Fruit fly (Drosophila melanogaster) whole organism, embryonic: ENCODE data around the gene armi.

Source experiments
- B-H2 ChIP-seq: fragments of 200-800 bp; sonication (Bioruptor generic); optimal IDR thresholded peaks from 2 replicates; lab custom pipeline; 2018; ENCODE audit warnings: missing biosample characterization, mild to moderate bottlenecking, missing genetic modification characterization
- CG10147 ChIP-seq: fragments of 200-800 bp; sonication (Bioruptor generic); optimal IDR thresholded peaks from 2 replicates; lab custom pipeline; 2019; ENCODE audit warnings: missing biosample characterization, mild to moderate bottlenecking, missing genetic modification characterization, moderate library complexity
- CG11398 ChIP-seq: fragments of 200-800 bp; sonication (Bioruptor generic); optimal IDR thresholded peaks from 2 replicates; lab custom pipeline; 2016; ENCODE audit warnings: missing biosample characterization, missing genetic modification characterization
- CG12236 ChIP-seq: fragments of 200-800 bp; sonication (Bioruptor generic); optimal IDR thresholded peaks from 2 replicates; lab custom pipeline; 2016; ENCODE audit warnings: missing biosample characterization, missing genetic modification characterization
- CG14965 ChIP-seq: fragments of 200-800 bp; sonication (Bioruptor generic); optimal IDR thresholded peaks from 2 replicates; lab custom pipeline; 2016; ENCODE audit warnings: missing biosample characterization, missing genetic modification characterization, borderline replicate concordance
- CG1602 ChIP-seq: fragments of 200-800 bp; sonication (Bioruptor generic); optimal IDR thresholded peaks from 3 replicates; lab custom pipeline; 2016; ENCODE audit warnings: missing biosample characterization, missing genetic modification characterization
- CG1603 ChIP-seq: fragments of 200-800 bp; sonication (Bioruptor generic); optimal IDR thresholded peaks from 2 replicates; lab custom pipeline; 2019; ENCODE audit warnings: missing biosample characterization, mild to moderate bottlenecking, missing genetic modification characterization, moderate library complexity
- CG16779 ChIP-seq: fragments of 200-800 bp; sonication (Bioruptor generic); IDR thresholded peaks from 2 replicates; pipeline ENCODE4 v1.3.6; 2022; ENCODE audit warnings: missing biosample characterization, missing genetic modification characterization
- CG17328 ChIP-seq: fragments of 200-800 bp; sonication (Bioruptor generic); IDR thresholded peaks from 2 replicates; pipeline ENCODE4 v1.3.6; 2022; ENCODE audit warnings: missing biosample characterization, missing genetic modification characterization
- CG17361 ChIP-seq: fragments of 200-800 bp; sonication (Bioruptor generic); IDR thresholded peaks from 3 replicates; pipeline ENCODE4 v1.3.6; 2022; ENCODE audit warnings: missing biosample characterization, missing genetic modification characterization
- CG17385 ChIP-seq: fragments of 200-800 bp; sonication (Bioruptor generic); optimal IDR thresholded peaks from 3 replicates; lab custom pipeline; 2018; ENCODE audit warnings: missing biosample characterization, mild to moderate bottlenecking, missing genetic modification characterization
- CG34422 ChIP-seq: fragments of 200-800 bp; sonication (Bioruptor generic); IDR thresholded peaks from 3 replicates; pipeline ENCODE4 v1.3.6; 2022; ENCODE audit warnings: missing biosample characterization, missing genetic modification characterization
- CG4282 ChIP-seq: fragments of 200-800 bp; sonication (Bioruptor generic); optimal IDR thresholded peaks from 2 replicates; lab custom pipeline; 2016; ENCODE audit warnings: missing biosample characterization, missing genetic modification characterization
- CG4854 ChIP-seq: fragments of 200-800 bp; sonication (Bioruptor generic); optimal IDR thresholded peaks from 2 replicates; lab custom pipeline; 2016; ENCODE audit warnings: missing biosample characterization, missing genetic modification characterization, inconsistent platforms
- CG5245 ChIP-seq: fragments of 200-800 bp; sonication (Bioruptor generic); optimal IDR thresholded peaks from 3 replicates; lab custom pipeline; 2016; ENCODE audit warnings: missing biosample characterization, missing genetic modification characterization
- CG7271 ChIP-seq: fragments of 200-800 bp; sonication (Bioruptor generic); optimal IDR thresholded peaks from 2 replicates; lab custom pipeline; 2018; ENCODE audit warnings: missing biosample characterization, mild to moderate bottlenecking, missing genetic modification characterization, moderate library complexity
- CG7963 ChIP-seq: fragments of 200-800 bp; sonication (Bioruptor generic); IDR thresholded peaks from 3 replicates; pipeline ENCODE4 v1.3.6; 2022; ENCODE audit warnings: missing biosample characterization, missing genetic modification characterization; ENCODE audit not compliant: partially characterized antibody
- CG8089 ChIP-seq: fragments of 200-800 bp; sonication (Bioruptor generic); optimal IDR thresholded peaks from 3 replicates; lab custom pipeline; 2016; ENCODE audit warnings: missing biosample characterization, missing genetic modification characterization
- CG8924 ChIP-seq: fragments of 200-800 bp; optimal IDR thresholded peaks from 3 replicates; lab custom pipeline; 2019; ENCODE audit warnings: missing biosample characterization, mild to moderate bottlenecking, missing genetic modification characterization, moderate library complexity
- Camta ChIP-seq: fragments of 200-800 bp; sonication (Bioruptor generic); optimal IDR thresholded peaks from 2 replicates; lab custom pipeline; 2016; ENCODE audit warnings: missing biosample characterization, missing genetic modification characterization
- HLH4C ChIP-seq: fragments of 200-800 bp; sonication (Bioruptor generic); IDR thresholded peaks from 3 replicates; pipeline ENCODE4 v1.3.6; 2022; ENCODE audit warnings: missing biosample characterization, missing genetic modification characterization; ENCODE audit not compliant: partially characterized antibody
- HmgD ChIP-seq: fragments of 200-800 bp; sonication (Bioruptor generic); optimal IDR thresholded peaks from 3 replicates; lab custom pipeline; 2016; ENCODE audit warnings: missing biosample characterization, missing genetic modification characterization
- Jarid2 ChIP-seq: fragments of 200-800 bp; sonication (Bioruptor generic); optimal IDR thresholded peaks from 3 replicates; lab custom pipeline; 2017; ENCODE audit warnings: mild to moderate bottlenecking, missing biosample characterization, missing genetic modification reagents, missing genetic modification characterization
- MESR4 ChIP-seq: fragments of 200-800 bp; sonication (Bioruptor generic); optimal IDR thresholded peaks from 2 replicates; lab custom pipeline; 2018; ENCODE audit warnings: missing biosample characterization, mild to moderate bottlenecking, missing genetic modification characterization, moderate library complexity
- Rx ChIP-seq: fragments of 200-800 bp; sonication (Bioruptor generic); IDR thresholded peaks from 2 replicates; pipeline ENCODE4 v1.3.6; 2022; ENCODE audit warnings: missing biosample characterization, missing genetic modification characterization
- Tbp ChIP-seq: fragments of >200 bp; optimal IDR thresholded peaks from 2 replicates; lab custom pipeline; 2018; ENCODE audit warnings: missing biosample characterization, missing genetic modification characterization
- ac ChIP-seq: fragments of 200-800 bp; sonication (Bioruptor generic); optimal IDR thresholded peaks from 3 replicates; lab custom pipeline; 2017; ENCODE audit warnings: missing biosample characterization, mild to moderate bottlenecking, missing genetic modification characterization
- ash1 ChIP-seq: fragments of 200-800 bp; sonication (Bioruptor generic); optimal IDR thresholded peaks from 2 replicates; lab custom pipeline; 2018; ENCODE audit warnings: missing biosample characterization, mild to moderate bottlenecking, missing genetic modification characterization
- cad ChIP-seq: fragments of >200 bp; optimal IDR thresholded peaks from 2 replicates; lab custom pipeline; 2017; ENCODE audit warnings: missing biosample characterization, missing genetic modification characterization
- cas ChIP-seq: fragments of 200-800 bp; sonication (Bioruptor generic); IDR thresholded peaks from 2 replicates; pipeline ENCODE4 v1.3.6; 2022; ENCODE audit warnings: missing biosample characterization, missing genetic modification characterization
- cg ChIP-seq: fragments of 200-800 bp; sonication (Bioruptor generic); optimal IDR thresholded peaks from 3 replicates; lab custom pipeline; 2019; ENCODE audit warnings: missing biosample characterization, mild to moderate bottlenecking, missing genetic modification characterization, moderate library complexity
- crc ChIP-seq: fragments of 200-800 bp; sonication (Bioruptor generic); optimal IDR thresholded peaks from 2 replicates; lab custom pipeline; 2016; ENCODE audit warnings: missing biosample characterization, missing genetic modification characterization
- croc ChIP-seq: fragments of 200-800 bp; sonication (Bioruptor generic); conservative IDR thresholded peaks from 3 replicates; pipeline ENCODE4 v1.3.6; 2022; ENCODE audit warnings: missing biosample characterization, missing genetic modification characterization
- ems ChIP-seq: fragments of 200-800 bp; sonication (Bioruptor generic); optimal IDR thresholded peaks from 3 replicates; lab custom pipeline; 2016; ENCODE audit warnings: missing biosample characterization, missing genetic modification characterization
- exex ChIP-seq: fragments of 200-800 bp; sonication (Bioruptor generic); optimal IDR thresholded peaks from 4 replicates; lab custom pipeline; 2018; ENCODE audit warnings: missing biosample characterization, mild to moderate bottlenecking, missing genetic modification characterization, moderate library complexity
- fd96Cb ChIP-seq: fragments of 200-800 bp; sonication (Bioruptor generic); optimal IDR thresholded peaks from 2 replicates; lab custom pipeline; 2018; ENCODE audit warnings: missing biosample characterization, mild to moderate bottlenecking, missing genetic modification characterization, moderate library complexity
- kah ChIP-seq: fragments of 200-800 bp; sonication (Bioruptor generic); optimal IDR thresholded peaks from 2 replicates; lab custom pipeline; 2018; ENCODE audit warnings: missing biosample characterization, mild to moderate bottlenecking, missing genetic modification characterization
- lmd ChIP-seq: fragments of 200-800 bp; sonication (Bioruptor generic); IDR thresholded peaks from 2 replicates; pipeline ENCODE4 v1.3.6; 2022; ENCODE audit warnings: missing biosample characterization, missing genetic modification characterization
- nmo ChIP-seq: fragments of 200-800 bp; sonication (Bioruptor generic); optimal IDR thresholded peaks from 2 replicates; lab custom pipeline; 2018; ENCODE audit warnings: missing biosample characterization, mild to moderate bottlenecking, missing genetic modification characterization, moderate library complexity
- pho ChIP-seq: fragments of 200-800 bp; sonication (Bioruptor generic); optimal IDR thresholded peaks from 2 replicates; lab custom pipeline; 2016; ENCODE audit warnings: missing biosample characterization, missing genetic modification characterization
- sc ChIP-seq, 3 experiments: fragments of >200 bp in 2 of 3; fragments of 200-800 bp in 1 of 3; sonication (Bioruptor generic) in 1 of 3; optimal IDR thresholded peaks; 2 replicates in 2 of 3; 3 replicates in 1 of 3; lab custom pipeline; 2017; ENCODE audit warnings: mild to moderate bottlenecking in 1 of 3, missing biosample characterization in 1 of 3, missing genetic modification characterization in 1 of 3, missing genetic modification reagents in 1 of 3
- sr ChIP-seq: fragments of 200-800 bp; sonication (Bioruptor generic); IDR thresholded peaks from 3 replicates; pipeline ENCODE4 v1.3.6; 2022; ENCODE audit warnings: missing biosample characterization, missing genetic modification characterization
- stwl ChIP-seq: fragments of 200-800 bp; sonication (Bioruptor generic); optimal IDR thresholded peaks from 3 replicates; lab custom pipeline; 2018; ENCODE audit warnings: missing biosample characterization, mild to moderate bottlenecking, missing genetic modification characterization, moderate library complexity
- tll ChIP-seq, 2 experiments: fragments of 200-800 bp in 1 of 2; fragments of >200 bp in 1 of 2; sonication (Bioruptor generic) in 1 of 2; optimal IDR thresholded peaks; 2 replicates each; lab custom pipeline; 2017 to 2019; ENCODE audit warnings: missing biosample characterization in 2 of 2, missing genetic modification characterization in 2 of 2, mild to moderate bottlenecking in 1 of 2, moderate library complexity in 1 of 2
- tna ChIP-seq: fragments of 200-800 bp; sonication (Bioruptor generic); IDR thresholded peaks from 2 replicates; pipeline ENCODE4 v1.3.6; 2022; ENCODE audit warnings: missing biosample characterization, missing genetic modification characterization; ENCODE audit not compliant: partially characterized antibody
- unpg ChIP-seq: fragments of 200-800 bp; sonication (Bioruptor generic); optimal IDR thresholded peaks from 3 replicates; lab custom pipeline; 2018; ENCODE audit warnings: missing biosample characterization, mild to moderate bottlenecking, missing genetic modification characterization, moderate library complexity
- wdn ChIP-seq: fragments of 200-800 bp; sonication (Bioruptor generic); IDR thresholded peaks from 2 replicates; pipeline ENCODE4 v1.3.6; 2022; ENCODE audit warnings: missing biosample characterization, missing genetic modification characterization
- wor ChIP-seq: fragments of 200-800 bp; sonication (Bioruptor generic); IDR thresholded peaks from 2 replicates; pipeline ENCODE4 v1.3.6; 2022; ENCODE audit warnings: missing biosample characterization, missing genetic modification characterization
- zfh1 ChIP-seq: fragments of 200-800 bp; sonication (Bioruptor generic); IDR thresholded peaks from 3 replicates; pipeline ENCODE4 v1.3.6; 2022; ENCODE audit warnings: missing biosample characterization, missing genetic modification characterization

armi gene

DNA sequence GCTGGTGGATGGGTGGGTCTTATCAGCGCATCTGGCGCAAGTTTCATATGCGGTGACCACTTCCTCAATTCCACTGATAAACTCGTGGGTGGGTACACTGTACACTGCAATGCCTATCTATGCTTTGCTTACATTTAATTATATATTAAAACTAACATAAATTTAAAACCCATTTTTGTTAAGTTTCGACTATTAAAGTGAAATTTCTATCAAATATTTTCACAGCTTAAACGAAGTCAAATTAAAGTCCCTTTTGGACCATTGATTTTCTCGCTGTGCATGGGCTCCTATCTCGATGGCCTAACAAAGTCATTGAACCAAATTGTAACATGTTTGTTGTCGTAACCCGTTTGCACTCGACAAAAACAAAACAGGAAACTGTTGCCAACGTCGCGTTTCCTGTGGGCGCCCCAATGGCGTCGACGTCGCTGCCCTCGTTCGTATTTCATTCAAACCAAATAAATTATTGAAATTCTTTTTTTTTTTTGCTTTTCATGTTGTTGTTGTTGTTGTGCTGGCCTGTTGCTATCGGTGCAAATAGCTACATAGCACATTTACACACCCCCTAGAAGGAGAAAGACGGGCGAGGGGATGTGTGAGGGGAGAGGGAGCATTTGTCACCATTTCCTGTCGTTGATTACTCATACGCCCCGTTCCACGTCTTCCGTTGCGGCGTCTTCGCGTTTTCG lies 28.3 kb upstream of the armi start (continued):
- TF ChIP-seq CG8089 (peak; percentile 36), Tbp (GFP tag; lab: Kevin White, UChicago) (no peak), ac (no peak), lmd (GFP tag; lab: Robert Waterston, UW) (peak; percentile 89), B-H2 (peak; percentile 44), sr (peak; percentile 65; the same call in 2 of the 3 replicates), CG4282 (GFP tag; lab: Kevin White, UChicago) (no peak), Rx (GFP tag; lab: Robert Waterston, UW) (peak; percentile 78), exex (tag; lab: Kevin White, UChicago) (peak; percentile 38), CG4854 (GFP tag; lab: Kevin White, UChicago) (peak; percentile 35), CG1602 (GFP tag; lab: Kevin White, UChicago) (peak; percentile 68), CG17328 (GFP tag; lab: Robert Waterston, UW) (peak; percentile 78), croc (GFP tag; lab: Robert Waterston, UW) (peak; percentile 58), CG16779 (no peak), cas (GFP tag; lab: Robert Waterston, UW) (peak; percentile 77), sc (optimal IDR thresholded peaks at IDR 0.05; lab: Kevin White, UChicago) (no peak), sc (GFP tag; optimal IDR thresholded peaks at IDR 0.05; lab: Kevin White, UChicago) (peak; percentile 56), CG7963 (GFP tag; lab: Robert Waterston, UW) (no peak), HmgD (GFP tag; lab: Kevin White, UChicago) (no peak), pho (GFP tag; lab: Kevin White, UChicago) (peak; percentile 60), wor (GFP tag; lab: Robert Waterston, UW) (peak; percentile 68), CG34422 (peak; percentile 79; the same call in 2 of the 3 replicates), CG17361 (GFP tag; lab: Robert Waterston, UW) (peak; percentile 86), CG12236 (GFP tag; lab: Kevin White, UChicago) (no peak), unpg (GFP tag; lab: Kevin White, UChicago) (peak; percentile 89), kah (GFP tag; lab: Kevin White, UChicago) (peak; percentile 62), tna (no peak), CG14965 (GFP tag; lab: Kevin White, UChicago) (no peak), MESR4 (GFP tag; lab: Kevin White, UChicago) (peak; percentile 9), CG8924 (tag; lab: Kevin White, UChicago) (peak; percentile 89), nmo (GFP tag; lab: Kevin White, UChicago) (peak; percentile 86), CG5245 (GFP tag; lab: Kevin White, UChicago) (peak; percentile 50), ash1 (peak; percentile 33), cg (GFP tag; lab: Kevin White, UChicago) (no peak), Camta (GFP tag; lab: Kevin White, UChicago) (peak; percentile 21), crc (GFP tag; lab: Kevin White, UChicago) (peak; percentile 40), cad (no peak), tll (GFP tag; optimal IDR thresholded peaks at IDR 0.05; lab: Kevin White, UChicago) (no peak), wdn (GFP tag; lab: Robert Waterston, UW) (peak; percentile 83), fd96Cb (tag; lab: Kevin White, UChicago) (peak; percentile 73), CG1603 (tag; lab: Kevin White, UChicago) (peak; percentile 73), CG11398 (GFP tag; lab: Kevin White, UChicago) (no peak), CG7271 (tag; lab: Kevin White, UChicago) (no peak), stwl (no peak), ems (peak; percentile 53), HLH4C (GFP tag; lab: Robert Waterston, UW) (no peak), zfh1 (GFP tag; lab: Robert Waterston, UW) (peak; percentile 84), Jarid2 (peak; percentile 57), CG17385 (GFP tag; lab: Kevin White, UChicago) (peak; percentile 86), CG10147 (GFP tag; lab: Kevin White, UChicago) (peak; percentile 80)
